Fruit fly (Drosophila melanogaster): ENCODE measurements around the gene Ir7e.

Gene Ir7e

dm6 chrX:7908239-7909068 lies 27.0 kb upstream of the Ir7e start, which contains the start of the genes dpr14 and spidey (continued):
- peak; percentile 87 for TF ChIP-seq CG15011 (GFP tag; optimal IDR thresholded peaks at IDR 0.05)
- peak; percentile 41; the same call in 1 of the 2 replicates for TF ChIP-seq dan (GFP tag; IDR thresholded peaks at IDR 0.05)
- peak; percentile 86 for TF ChIP-seq CG6689 (GFP tag; IDR thresholded peaks at IDR 0.05)
- peak; percentile 77 for TF ChIP-seq CG18764 (GFP tag; optimal IDR thresholded peaks at IDR 0.05)
- TF ChIP-seq CG2116 (GFP tag; optimal IDR thresholded peaks at IDR 0.05) = peak; percentile 66
- TF ChIP-seq CG4282 (GFP tag; optimal IDR thresholded peaks at IDR 0.05) = peak; percentile 73
- peak; percentile 86 for TF ChIP-seq CG4424 (GFP tag; optimal IDR thresholded peaks at IDR 0.05)
- peak; percentile 64 for TF ChIP-seq emc (GFP tag; optimal IDR thresholded peaks at IDR 0.05)
- peak; percentile 11 for TF ChIP-seq gfzf (GFP tag; optimal IDR thresholded peaks at IDR 0.05)
- peak; percentile 63 for TF ChIP-seq nom (GFP tag; optimal IDR thresholded peaks at IDR 0.05)
- peak; percentile 84 for TF ChIP-seq Max (GFP tag; optimal IDR thresholded peaks at IDR 0.05)
- TF ChIP-seq btn (GFP tag; optimal IDR thresholded peaks at IDR 0.05) = peak; percentile 77
- peak; percentile 64 for TF ChIP-seq Usf (GFP tag; optimal IDR thresholded peaks at IDR 0.05)
- TF ChIP-seq CG12104 (GFP tag; optimal IDR thresholded peaks at IDR 0.05) = peak; percentile 62
- peak; percentile 80 for TF ChIP-seq CG11696 (GFP tag; IDR thresholded peaks at IDR 0.05)
- peak; percentile 78 for TF ChIP-seq CG7987 (GFP tag; optimal IDR thresholded peaks at IDR 0.05)
- peak; percentile 82 for TF ChIP-seq Vsx1 (GFP tag; optimal IDR thresholded peaks at IDR 0.05)
- TF ChIP-seq gcm2 (GFP tag; optimal IDR thresholded peaks at IDR 0.05) = peak; percentile 81
- TF ChIP-seq zen (tag; optimal IDR thresholded peaks at IDR 0.05) = peak; percentile 73
- peak; percentile 71 for TF ChIP-seq lbe (GFP tag; optimal IDR thresholded peaks at IDR 0.05)
- TF ChIP-seq Hr78 (GFP tag; optimal IDR thresholded peaks at IDR 0.05) = peak in 1 of 2 experiments; percentile 75
- peak; percentile 88 for TF ChIP-seq Gug (GFP tag; IDR thresholded peaks at IDR 0.05)
- TF ChIP-seq bab2 (GFP tag; optimal IDR thresholded peaks at IDR 0.05) = peak; percentile 82
- peak; percentile 93 for TF ChIP-seq nmo (GFP tag; optimal IDR thresholded peaks at IDR 0.05)
- peak; percentile 90 for TF ChIP-seq Drgx (GFP tag; IDR thresholded peaks at IDR 0.05)
- peak; percentile 81 for TF ChIP-seq sqz (GFP tag; optimal IDR thresholded peaks at IDR 0.05)
- TF ChIP-seq CG7357 (GFP tag; IDR thresholded peaks at IDR 0.05) = peak; percentile 79
- no peak for TF ChIP-seq corto (GFP tag; optimal IDR thresholded peaks at IDR 0.05)
- peak; percentile 80 for TF ChIP-seq Spps (tag; optimal IDR thresholded peaks at IDR 0.05)
- peak; percentile 77 for TF ChIP-seq bowl (GFP tag; IDR thresholded peaks at IDR 0.05)
- peak; percentile 67 for TF ChIP-seq eyg (GFP tag; optimal IDR thresholded peaks at IDR 0.05)
- peak; percentile 93 for TF ChIP-seq CG14014 (GFP tag; IDR thresholded peaks at IDR 0.05)
- peak; percentile 87 for TF ChIP-seq cwo (GFP tag; optimal IDR thresholded peaks at IDR 0.05)
- peak; percentile 89 for TF ChIP-seq Ada2b (GFP tag; IDR thresholded peaks at IDR 0.05)
- TF ChIP-seq CG3726 (GFP tag; IDR thresholded peaks at IDR 0.05) = peak; percentile 72; the same call in 2 of the 3 replicates
- peak; percentile 64 for TF ChIP-seq CG10959 (GFP tag; IDR thresholded peaks at IDR 0.05)
- peak; percentile 22 for TF ChIP-seq pb (GFP tag; optimal IDR thresholded peaks at IDR 0.05)
- peak; percentile 92 for TF ChIP-seq Oli (tag; optimal IDR thresholded peaks at IDR 0.05)
- peak; percentile 81 for TF ChIP-seq ab (GFP tag; optimal IDR thresholded peaks at IDR 0.05)
- peak; percentile 93 for TF ChIP-seq PHDP (tag; optimal IDR thresholded peaks at IDR 0.05)
- TF ChIP-seq CG32532 (GFP tag; IDR thresholded peaks at IDR 0.05) = peak; percentile 94
- TF ChIP-seq z (GFP tag; IDR thresholded peaks at IDR 0.05) = no peak
- TF ChIP-seq CTCF (GFP tag; optimal IDR thresholded peaks at IDR 0.05) = peak; percentile 42
- TF ChIP-seq CG6854 (GFP tag; optimal IDR thresholded peaks at IDR 0.05) = peak; percentile 87
- TF ChIP-seq MTF-1 (GFP tag; optimal IDR thresholded peaks at IDR 0.05; ENCODE audit: borderline replicate concordance) = peak; percentile 72
- TF ChIP-seq wdn (GFP tag; IDR thresholded peaks at IDR 0.05) = peak; percentile 86
- TF ChIP-seq pros (GFP tag; optimal IDR thresholded peaks at IDR 0.05) = peak; percentile 78
- peak; percentile 84 for TF ChIP-seq CG15601 (tag; optimal IDR thresholded peaks at IDR 0.05)
- peak; percentile 80 for TF ChIP-seq chn (GFP tag; optimal IDR thresholded peaks at IDR 0.05)
